Worm (Caenorhabditis elegans): Measurements from ENCODE around the gene lin-32.
A peak's percentile ranks its signal among the peaks of the same experiment; 100 is the strongest.

DNA sequence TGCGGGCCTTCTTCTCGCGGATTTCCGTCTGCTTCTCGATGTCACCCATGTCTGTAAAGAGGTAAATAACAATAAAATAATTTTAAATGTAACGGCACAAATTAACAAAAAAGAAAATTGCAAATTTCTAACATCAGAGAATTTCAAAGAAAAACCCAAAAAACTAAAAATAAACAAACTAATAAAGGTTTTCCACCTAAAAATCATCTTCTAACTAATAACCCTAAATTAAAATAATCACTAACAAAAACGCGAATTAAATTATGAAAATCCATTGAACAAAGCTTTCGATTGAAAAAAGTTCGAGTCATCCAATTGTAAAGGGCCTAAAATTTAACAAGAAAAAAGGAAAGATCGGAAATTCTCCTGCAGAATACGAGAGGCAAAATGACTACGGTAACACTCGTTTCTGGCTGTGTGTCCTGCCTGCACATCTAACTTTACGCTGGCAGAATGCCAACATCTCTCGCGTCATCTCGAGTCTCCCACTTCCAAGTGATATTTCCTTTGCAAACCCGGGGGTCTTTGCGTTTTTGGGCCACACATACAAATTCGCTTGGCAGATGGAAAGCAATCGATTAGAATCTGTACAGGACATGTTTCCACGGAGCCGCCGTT, 12.8 kb upstream of the lin-32 start, which contains the start of gene rpl-11.2:
- peak; percentile 98 for TF ChIP-seq swsn-7 (tag; optimal IDR thresholded peaks at IDR 0.05)
- TF ChIP-seq blmp-1 (tag; optimal IDR thresholded peaks at IDR 0.05) = peak; percentile 90
- peak; percentile 99 for TF ChIP-seq unc-130 (tag; optimal IDR thresholded peaks at IDR 0.05)
- peak; percentile 90 for TF ChIP-seq vab-15 (tag; optimal IDR thresholded peaks at IDR 0.05)
- no peak for TF ChIP-seq unc-62 (GFP tag; optimal IDR thresholded peaks at IDR 0.05)
- TF ChIP-seq mdl-1 (tag; optimal IDR thresholded peaks at IDR 0.05) = peak in 1 of 2 experiments; percentile 96
- peak; percentile 98 for TF ChIP-seq nhr-19 (GFP tag; conservative IDR thresholded peaks at IDR 0.05)
- peak; percentile 60 to 88 for TF ChIP-seq egl-27 (tag; optimal IDR thresholded peaks at IDR 0.05)
- TF ChIP-seq ceh-82 (tag; optimal IDR thresholded peaks at IDR 0.05) = peak; percentile 96 to 99 (median 98)
- TF ChIP-seq elt-3 (tag; optimal IDR thresholded peaks at IDR 0.05) = peak; percentile 95 to 99 (median 96)

Measured in whole organism, L1 larva.